Worm (Caenorhabditis elegans) whole organism, late embryonic: ENCODE measurements around the gene F55B11.7.

Experiments used
- fkh-6 ChIP-seq: sonication (generic microtip); optimal IDR thresholded peaks from 2 replicates; lab custom pipeline; 2016; ENCODE audit warnings: missing genetic modification characterization, missing compliant biosample characterization
- pqm-1 ChIP-seq: sonication (generic microtip); optimal IDR thresholded peaks from 2 replicates; lab custom pipeline; 2016; ENCODE audit warnings: missing genetic modification characterization, missing compliant biosample characterization
- unc-42 ChIP-seq: sonication (generic microtip); optimal IDR thresholded peaks from 2 replicates; lab custom pipeline; 2016; ENCODE audit warnings: missing genotype, missing genetic modification characterization, missing compliant biosample characterization

ce11 chrIV:14413386-14413785 lies 8.5 kb downstream of the F55B11.7 start:
- no peak for TF ChIP-seq unc-42
- TF ChIP-seq fkh-6 (tag; lab: Kevin White, UChicago): no peak
- TF ChIP-seq pqm-1 (tag; lab: Kevin White, UChicago): no peak
